Worm (Caenorhabditis elegans): ENCODE results near the gene lips-13.

DNA sequence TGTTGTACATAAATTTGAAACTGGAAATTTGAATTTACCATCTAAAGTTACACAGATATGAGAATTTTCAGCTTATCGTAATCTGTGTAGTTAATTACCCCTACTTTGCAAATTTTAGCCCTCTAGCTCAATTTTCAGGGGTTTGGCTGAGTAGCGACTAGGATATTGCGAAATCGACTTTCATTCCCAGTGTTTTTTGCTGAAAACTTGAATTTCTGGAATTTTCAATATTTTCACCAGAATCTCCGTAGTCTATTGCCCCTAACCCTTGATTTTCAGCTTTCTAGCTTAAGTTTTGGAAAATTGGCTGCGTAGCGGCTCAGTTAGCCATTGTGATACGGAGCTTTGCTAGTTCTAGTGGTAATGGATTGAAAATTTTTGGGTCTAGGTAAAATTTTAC is 39.3 kb upstream of the lips-13 start:
- TF ChIP-seq ztf-4 (tag; optimal IDR thresholded peaks at IDR 0.05) = no peak
- TF ChIP-seq ceh-82 (tag; optimal IDR thresholded peaks at IDR 0.05) = no peak
- no peak for TF ChIP-seq mdl-1 (tag; optimal IDR thresholded peaks at IDR 0.05)
- no peak for TF ChIP-seq nhr-25 (tag; optimal IDR thresholded peaks at IDR 0.05)
- no peak for TF ChIP-seq ZK546.5 (tag; optimal IDR thresholded peaks at IDR 0.05)
- TF ChIP-seq skn-1 (tag; optimal IDR thresholded peaks at IDR 0.05) = no peak
- TF ChIP-seq elt-3 (tag; optimal IDR thresholded peaks at IDR 0.05) = no peak
- no peak for TF ChIP-seq elt-1 (tag; optimal IDR thresholded peaks at IDR 0.05)
- TF ChIP-seq unc-39 (tag; optimal IDR thresholded peaks at IDR 0.05) = no peak
- TF ChIP-seq nhr-11 (tag; optimal IDR thresholded peaks at IDR 0.05) = no peak

Data from whole organism, L2 larva.